Fruit fly (Drosophila melanogaster): Measurements from ENCODE around the gene CG10064.

DNA sequence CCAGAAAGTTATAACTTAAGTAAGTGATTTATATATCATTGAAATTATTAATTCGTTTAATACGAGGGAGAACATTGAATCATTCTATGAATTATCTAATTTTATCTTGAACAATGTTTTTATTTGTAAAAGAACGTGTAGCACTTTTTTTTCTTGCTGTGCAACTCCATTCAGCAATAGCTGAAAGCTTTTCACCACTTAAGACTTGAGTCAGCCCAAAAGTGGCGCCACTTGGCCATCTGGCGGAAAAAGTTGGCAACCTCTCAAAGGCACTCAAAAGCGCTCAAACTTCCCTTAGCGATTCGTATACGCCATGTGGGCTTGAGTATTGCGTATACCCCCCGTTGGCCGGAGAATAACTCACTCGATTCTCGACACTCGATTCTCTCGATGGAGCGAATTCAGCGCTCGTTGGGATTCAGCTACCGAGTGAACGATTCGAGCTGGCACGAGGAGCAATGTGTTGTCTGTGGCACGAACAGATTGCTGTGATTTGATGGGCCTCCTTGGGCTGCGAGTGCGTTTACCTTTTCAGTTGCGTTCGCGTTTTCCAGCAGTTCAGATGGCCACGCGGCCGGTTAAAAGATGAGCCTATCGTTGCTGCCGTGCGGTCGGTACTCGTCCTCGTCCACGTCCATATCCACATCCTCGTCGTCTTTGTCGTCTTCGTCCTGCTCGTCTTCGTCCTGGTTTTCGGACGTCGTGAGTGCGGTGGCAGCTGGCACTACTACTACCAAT lies 46.0 kb upstream of the CG10064 start:
- TF ChIP-seq CG7045 (GFP tag; optimal IDR thresholded peaks at IDR 0.05) (no peak), cnc (optimal IDR thresholded peaks at IDR 0.05) (no peak), CG1620 (GFP tag; optimal IDR thresholded peaks at IDR 0.05) (no peak), CG11617 (GFP tag; optimal IDR thresholded peaks at IDR 0.05) (no peak), CG12768 (GFP tag; optimal IDR thresholded peaks at IDR 0.05) (no peak)
